Fruit fly (Drosophila melanogaster): ENCODE results near the gene nyo.

nyo gene

DNA sequence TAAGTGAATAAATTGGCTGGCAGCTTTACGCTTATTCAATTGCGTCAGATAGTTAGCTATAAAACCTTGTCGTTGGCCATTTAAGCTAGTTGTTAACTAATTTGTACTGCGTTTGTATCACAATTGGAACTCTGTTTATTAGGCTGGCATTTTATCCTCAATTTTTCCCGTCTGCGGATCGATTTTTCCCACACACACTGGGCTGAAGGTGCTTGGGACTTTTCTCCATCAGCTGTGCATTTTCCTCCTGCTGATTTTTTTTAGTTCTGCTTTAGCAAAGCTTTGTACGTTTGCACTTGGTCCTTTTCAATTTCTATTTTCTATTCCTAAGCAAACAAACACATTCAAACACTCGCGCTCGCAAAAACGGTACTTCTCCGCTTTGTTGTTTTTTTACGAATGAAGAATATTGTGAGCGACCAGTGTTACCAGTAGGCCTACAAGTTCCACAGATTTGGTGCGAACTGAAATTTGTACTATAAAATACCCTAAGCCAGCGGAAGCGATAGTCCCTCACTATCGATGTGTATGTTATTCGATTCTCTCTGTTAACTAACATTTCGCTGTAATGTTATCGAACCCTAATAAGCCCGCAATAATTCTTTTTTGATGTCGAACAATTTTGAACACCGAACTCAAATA lies 66.7 kb downstream of the nyo start (continued):
- no peak for TF ChIP-seq CG6683 (GFP tag; optimal IDR thresholded peaks at IDR 0.05)
- no peak for TF ChIP-seq pum (GFP tag; optimal IDR thresholded peaks at IDR 0.05)
- no peak for TF ChIP-seq Doc3 (GFP tag; IDR thresholded peaks at IDR 0.05; ENCODE audit: partially characterized antibody)
- TF ChIP-seq dpn (GFP tag; optimal IDR thresholded peaks at IDR 0.05): peak; percentile 31 to 40
- no peak for TF ChIP-seq pb (GFP tag; optimal IDR thresholded peaks at IDR 0.05)
- peak; percentile 5 for TF ChIP-seq CG1647 (GFP tag; optimal IDR thresholded peaks at IDR 0.05)
- no peak for TF ChIP-seq HLHmδ (GFP tag; optimal IDR thresholded peaks at IDR 0.05)
- TF ChIP-seq gce (GFP tag; IDR thresholded peaks at IDR 0.05): no peak
- no peak for TF ChIP-seq cad (GFP tag; optimal IDR thresholded peaks at IDR 0.05)
- TF ChIP-seq sr (GFP tag; IDR thresholded peaks at IDR 0.05): no peak
- TF ChIP-seq pros (GFP tag; optimal IDR thresholded peaks at IDR 0.05): no peak
- TF ChIP-seq CG18599 (GFP tag; optimal IDR thresholded peaks at IDR 0.05): peak; percentile 58
- TF ChIP-seq hbn (GFP tag; IDR thresholded peaks at IDR 0.05; ENCODE audit: partially characterized antibody): no peak
- no peak for TF ChIP-seq CG10147 (GFP tag; optimal IDR thresholded peaks at IDR 0.05)
- peak; percentile 32 for TF ChIP-seq CG1792 (GFP tag; optimal IDR thresholded peaks at IDR 0.05)
- no peak for TF ChIP-seq pan (optimal IDR thresholded peaks at IDR 0.05)
- TF ChIP-seq pan (GFP tag; optimal IDR thresholded peaks at IDR 0.05 in 1 of 2, IDR thresholded peaks at IDR 0.05 in 1 of 2): no peak
- TF ChIP-seq Usf (GFP tag; optimal IDR thresholded peaks at IDR 0.05): no peak
- no peak for TF ChIP-seq Rx (GFP tag; IDR thresholded peaks at IDR 0.05)
- peak; percentile 3 for TF ChIP-seq CG7786 (GFP tag; optimal IDR thresholded peaks at IDR 0.05)
- TF ChIP-seq CG11456 (GFP tag; IDR thresholded peaks at IDR 0.05): no peak
- peak; percentile 38 for TF ChIP-seq CG12071 (GFP tag; optimal IDR thresholded peaks at IDR 0.05)
- no peak for TF ChIP-seq CG10462 (GFP tag; optimal IDR thresholded peaks at IDR 0.05)
- TF ChIP-seq CG33213 (GFP tag; optimal IDR thresholded peaks at IDR 0.05): peak; percentile 4
- peak; percentile 74 for TF ChIP-seq oc (tag; optimal IDR thresholded peaks at IDR 0.05)
- no peak for TF ChIP-seq az2 (GFP tag; optimal IDR thresholded peaks at IDR 0.05)
- no peak for TF ChIP-seq vvl (GFP tag; IDR thresholded peaks at IDR 0.05)
- TF ChIP-seq aop (GFP tag; IDR thresholded peaks at IDR 0.05): no peak
- no peak for TF ChIP-seq seq (GFP tag; IDR thresholded peaks at IDR 0.05)
- peak; percentile 39 for TF ChIP-seq CG17385 (GFP tag; optimal IDR thresholded peaks at IDR 0.05)
- no peak for TF ChIP-seq CG2199 (GFP tag; IDR thresholded peaks at IDR 0.05)

DNA sequence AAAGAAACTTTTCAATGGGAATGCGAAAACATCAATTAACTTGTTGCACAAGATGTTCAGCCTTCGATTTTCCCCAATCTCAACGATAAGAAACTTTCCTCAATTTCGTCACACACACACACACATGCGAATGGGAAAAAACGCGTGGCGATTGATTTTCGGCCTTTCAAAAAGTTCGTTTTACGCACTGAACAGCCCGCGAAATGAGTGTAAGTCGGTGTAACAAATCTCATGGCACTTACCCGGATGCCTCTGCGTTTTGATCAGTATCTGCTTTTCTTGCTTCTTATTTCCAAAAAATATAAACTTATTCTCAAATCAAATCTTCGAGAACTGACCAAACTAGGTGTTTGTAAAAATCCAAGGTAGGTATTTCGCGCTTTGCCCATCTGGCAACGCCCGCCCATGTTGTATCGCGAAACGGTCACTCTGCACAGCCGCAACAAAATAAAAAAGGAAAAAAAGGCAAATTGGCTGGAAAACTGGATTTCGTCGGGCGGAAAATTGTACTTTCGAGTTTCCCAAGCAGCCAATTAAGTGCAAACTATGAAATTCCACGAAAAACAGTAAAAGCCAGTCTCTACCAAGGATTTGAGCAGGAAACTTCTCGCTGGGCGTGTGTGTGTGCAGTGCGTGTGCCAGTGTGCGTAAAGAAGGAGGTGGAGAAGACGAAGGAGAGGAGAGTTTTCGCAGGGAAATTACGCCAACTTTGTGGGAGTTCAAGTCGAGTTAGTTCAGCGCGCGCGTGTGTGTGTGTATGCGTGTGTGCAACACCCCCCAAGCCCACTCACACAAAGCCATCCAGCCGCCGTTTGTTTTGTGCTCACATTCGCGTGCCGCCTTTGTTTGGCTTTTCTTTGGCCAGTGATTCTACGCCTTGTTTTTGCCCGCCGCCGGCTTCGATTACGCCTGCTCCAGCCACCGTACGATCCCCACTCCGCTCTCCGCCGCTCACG lies 68.1 kb downstream of the nyo start, which contains the start of gene Med:
Gene Med, plus strand, starts transcription at position 408 of the 956 bp plus-strand sequence.
- no peak for TF ChIP-seq CG13296 (GFP tag; optimal IDR thresholded peaks at IDR 0.05)
- TF ChIP-seq sqz (GFP tag; optimal IDR thresholded peaks at IDR 0.05): peak; percentile 58
- no peak for TF ChIP-seq CG7786 (GFP tag; optimal IDR thresholded peaks at IDR 0.05)
- no peak for TF ChIP-seq CG2202 (tag; optimal IDR thresholded peaks at IDR 0.05)
- peak; percentile 49 for TF ChIP-seq CG33213 (GFP tag; optimal IDR thresholded peaks at IDR 0.05)
- peak; percentile 50 for TF ChIP-seq pros (GFP tag; optimal IDR thresholded peaks at IDR 0.05)
- peak; percentile 51 for TF ChIP-seq CG14710 (tag; optimal IDR thresholded peaks at IDR 0.05)
- no peak for TF ChIP-seq HLH4C (GFP tag; IDR thresholded peaks at IDR 0.05; ENCODE audit: partially characterized antibody)
- TF ChIP-seq ham (GFP tag; IDR thresholded peaks at IDR 0.05): no peak
- TF ChIP-seq CG4617 (GFP tag; optimal IDR thresholded peaks at IDR 0.05; ENCODE audit: borderline replicate concordance): peak; percentile 99
- no peak for TF ChIP-seq Dref (GFP tag; IDR thresholded peaks at IDR 0.05)
- TF ChIP-seq Meics (GFP tag; optimal IDR thresholded peaks at IDR 0.05): no peak
- peak; percentile 9 for TF ChIP-seq CG8359 (GFP tag; optimal IDR thresholded peaks at IDR 0.05; ENCODE audit: borderline replicate concordance)
- TF ChIP-seq Drgx (GFP tag; IDR thresholded peaks at IDR 0.05): no peak
- no peak for TF ChIP-seq Ada2b (GFP tag; IDR thresholded peaks at IDR 0.05)
- TF ChIP-seq CG6854 (GFP tag; optimal IDR thresholded peaks at IDR 0.05): no peak
- peak; percentile 80 for TF ChIP-seq CG15514 (GFP tag; optimal IDR thresholded peaks at IDR 0.05)
- TF ChIP-seq CG18599 (GFP tag; optimal IDR thresholded peaks at IDR 0.05): no peak
- TF ChIP-seq crp (GFP tag; optimal IDR thresholded peaks at IDR 0.05): peak in 1 of 2 experiments; percentile 45
- TF ChIP-seq dati (GFP tag; IDR thresholded peaks at IDR 0.05): no peak
- TF ChIP-seq B-H2 (GFP tag; optimal IDR thresholded peaks at IDR 0.05): no peak

Data from whole organism, embryonic.